Fruit fly (Drosophila melanogaster) whole organism, pupa: Measurements from ENCODE around the gene Or67a.

Source experiments
- CG10348 ChIP-seq: fragments of 200-800 bp; sonication (Bioruptor generic); IDR thresholded peaks from 2 replicates; pipeline ENCODE4 v1.3.6; 2022; ENCODE audit warnings: missing biosample characterization, missing genetic modification characterization
- CG12605 ChIP-seq: fragments of 200-800 bp; sonication (Bioruptor generic); IDR thresholded peaks from 2 replicates; pipeline ENCODE4 v1.3.6; 2022; ENCODE audit warnings: missing biosample characterization, missing genetic modification characterization
- CG13204 ChIP-seq: fragments of 200-800 bp; sonication (Bioruptor generic); optimal IDR thresholded peaks from 2 replicates; lab custom pipeline; 2018; ENCODE audit warnings: missing biosample characterization, mild to moderate bottlenecking, missing genetic modification characterization, moderate library complexity
- CG14655 ChIP-seq: fragments of 200-800 bp; sonication (Bioruptor generic); optimal IDR thresholded peaks from 3 replicates; lab custom pipeline; 2017; ENCODE audit warnings: mild to moderate bottlenecking, missing biosample characterization, missing genetic modification reagents, missing genetic modification characterization
- CG15710 ChIP-seq: fragments of 200-800 bp; sonication (Bioruptor generic); optimal IDR thresholded peaks from 2 replicates; lab custom pipeline; 2018; ENCODE audit warnings: missing biosample characterization, mild to moderate bottlenecking, missing genetic modification characterization, moderate library complexity
- CG32121 ChIP-seq: fragments of 200-800 bp; sonication (Bioruptor generic); IDR thresholded peaks from 2 replicates; pipeline ENCODE4 v1.3.6; 2022; ENCODE audit warnings: missing biosample characterization, missing genetic modification characterization
- CG34367 ChIP-seq: fragments of 200-800 bp; sonication (Bioruptor generic); optimal IDR thresholded peaks from 2 replicates; lab custom pipeline; 2018; ENCODE audit warnings: missing biosample characterization, mild to moderate bottlenecking, missing genetic modification characterization
- CG4496 ChIP-seq: fragments of 200-800 bp; sonication (Bioruptor generic); IDR thresholded peaks from 3 replicates; pipeline ENCODE4 v1.3.6; 2022; ENCODE audit warnings: missing biosample characterization, missing genetic modification characterization
- CG8159 ChIP-seq: fragments of 200-800 bp; sonication (Bioruptor generic); optimal IDR thresholded peaks from 3 replicates; lab custom pipeline; 2018; ENCODE audit warnings: missing biosample characterization, mild to moderate bottlenecking, missing genetic modification characterization, moderate library complexity
- CG8301 ChIP-seq: fragments of 200-800 bp; sonication (Bioruptor generic); optimal IDR thresholded peaks from 2 replicates; lab custom pipeline; 2018; ENCODE audit warnings: missing biosample characterization, mild to moderate bottlenecking, missing genetic modification characterization
- CG9948 ChIP-seq: fragments of 200-800 bp; sonication (Bioruptor generic); optimal IDR thresholded peaks from 2 replicates; lab custom pipeline; 2018; ENCODE audit warnings: missing biosample characterization, mild to moderate bottlenecking, missing genetic modification characterization, moderate library complexity
- D1 ChIP-seq: fragments of 200-800 bp; sonication (Bioruptor generic); optimal IDR thresholded peaks from 2 replicates; lab custom pipeline; 2018; ENCODE audit warnings: missing biosample characterization, mild to moderate bottlenecking, missing genetic modification characterization, moderate library complexity
- EcR ChIP-seq: fragments of 200-800 bp; sonication (Bioruptor generic); optimal IDR thresholded peaks from 3 replicates; lab custom pipeline; 2019; ENCODE audit warnings: missing biosample characterization, missing genetic modification characterization, mild to moderate bottlenecking, moderate library complexity, missing genetic modification reagents
- Ets98B ChIP-seq: fragments of 200-800 bp; sonication (Bioruptor generic); IDR thresholded peaks from 2 replicates; pipeline ENCODE4 v1.3.6; 2022; ENCODE audit warnings: missing biosample characterization, missing genetic modification characterization
- Pif1A ChIP-seq: fragments of 200-800 bp; sonication (Bioruptor generic); optimal IDR thresholded peaks from 3 replicates; lab custom pipeline; 2016; ENCODE audit warnings: missing biosample characterization, missing genetic modification characterization
- Pif1B ChIP-seq: fragments of 200-800 bp; sonication (Bioruptor generic); optimal IDR thresholded peaks from 3 replicates; lab custom pipeline; 2016; ENCODE audit warnings: missing biosample characterization, missing genetic modification characterization
- Snoo ChIP-seq: fragments of 200-800 bp; sonication (Bioruptor generic); optimal IDR thresholded peaks from 3 replicates; lab custom pipeline; 2017; ENCODE audit warnings: missing biosample characterization, mild to moderate bottlenecking, missing genetic modification characterization, inconsistent platforms
- fd96Ca ChIP-seq: fragments of 200-800 bp; sonication (Bioruptor generic); IDR thresholded peaks from 3 replicates; pipeline ENCODE4 v1.3.6; 2022; ENCODE audit warnings: missing biosample characterization, missing genetic modification characterization
- gl ChIP-seq: fragments of 200-800 bp; sonication (Bioruptor generic); optimal IDR thresholded peaks from 2 replicates; lab custom pipeline; 2018; ENCODE audit warnings: missing biosample characterization, mild to moderate bottlenecking, missing genetic modification characterization
- rn ChIP-seq: fragments of 200-800 bp; sonication (Bioruptor generic); IDR thresholded peaks from 2 replicates; pipeline ENCODE4 v1.3.6; 2022; ENCODE audit warnings: missing biosample characterization, missing genetic modification characterization

Or67a gene

dm6 chr3L:9528835-9529234, at the start of gene Or67a:
Gene Or67a, plus strand, starts transcription at chr3L:9529067.
- TF ChIP-seq CG34367 (tag; lab: Kevin White, UChicago) = no peak
- no peak for TF ChIP-seq Snoo (tag; lab: Kevin White, UChicago)
- no peak for TF ChIP-seq Ets98B (GFP tag; lab: Robert Waterston, UW)
- TF ChIP-seq Pif1B (GFP tag; lab: Kevin White, UChicago) = no peak
- no peak for TF ChIP-seq CG13204
- TF ChIP-seq gl (tag; lab: Kevin White, UChicago) = no peak
- TF ChIP-seq CG12605 (GFP tag; lab: Robert Waterston, UW) = no peak
- no peak for TF ChIP-seq CG15710 (tag; lab: Kevin White, UChicago)
- peak; percentile 29 for TF ChIP-seq CG8301
- TF ChIP-seq CG9948 (tag; lab: Kevin White, UChicago) = no peak
- TF ChIP-seq EcR = peak; percentile 99
- no peak for TF ChIP-seq CG4496 (GFP tag; lab: Robert Waterston, UW)
- no peak for TF ChIP-seq rn (GFP tag; lab: Robert Waterston, UW)
- TF ChIP-seq CG14655 (GFP tag; lab: Kevin White, UChicago) = peak; percentile 27

dm6 chr3L:9487586-9487985, 41.3 kb upstream of the Or67a start, which contains the start of gene pall:
Gene pall, minus strand, starts transcription at chr3L:9487790.
- TF ChIP-seq CG34367 (tag; lab: Kevin White, UChicago) (no peak), CG12605 (GFP tag; lab: Robert Waterston, UW) (no peak), Snoo (tag; lab: Kevin White, UChicago) (no peak), D1 (tag; lab: Kevin White, UChicago) (no peak), fd96Ca (GFP tag; lab: Robert Waterston, UW) (no peak), CG15710 (tag; lab: Kevin White, UChicago) (no peak), CG4496 (GFP tag; lab: Robert Waterston, UW) (no peak), CG32121 (no peak)

dm6 chr3L:9489133-9489532, 39.7 kb upstream of the Or67a start, which contains the start of gene CG32036:
Gene CG32036, minus strand, starts transcription at chr3L:9489233.
- no peak for TF ChIP-seq CG15710 (tag; lab: Kevin White, UChicago)
- TF ChIP-seq CG4496 (GFP tag; lab: Robert Waterston, UW) = peak; percentile 12; the same call in 1 of the 3 replicates
- no peak for TF ChIP-seq Snoo (tag; lab: Kevin White, UChicago)
- no peak for TF ChIP-seq CG8301
- no peak for TF ChIP-seq CG32121
- no peak for TF ChIP-seq CG34367 (tag; lab: Kevin White, UChicago)
- TF ChIP-seq, all 21 proteins: peak for 1

- TF ChIP-seq fd96Ca (GFP tag; lab: Robert Waterston, UW) (no peak), CG32121 (peak; percentile 48)
Observed at dm6 chr3L:9489627-9490026, 39.2 kb upstream of the Or67a start.

dm6 chr3L:9490432-9490831, 38.4 kb upstream of the Or67a start:
- no peak for TF ChIP-seq Snoo (tag; lab: Kevin White, UChicago)
- TF ChIP-seq CG14655 (GFP tag; lab: Kevin White, UChicago) = no peak
- no peak for TF ChIP-seq CG13204
- no peak for TF ChIP-seq rn (GFP tag; lab: Robert Waterston, UW)
- TF ChIP-seq CG10348 (GFP tag; lab: Robert Waterston, UW) = no peak
- no peak for TF ChIP-seq gl (tag; lab: Kevin White, UChicago)
- TF ChIP-seq EcR = no peak
- no peak for TF ChIP-seq CG15710 (tag; lab: Kevin White, UChicago)
- no peak for TF ChIP-seq CG9948 (tag; lab: Kevin White, UChicago)
- no peak for TF ChIP-seq CG4496 (GFP tag; lab: Robert Waterston, UW)
- no peak for TF ChIP-seq D1 (tag; lab: Kevin White, UChicago)
- TF ChIP-seq Pif1B (GFP tag; lab: Kevin White, UChicago) = no peak
- no peak for TF ChIP-seq CG12605 (GFP tag; lab: Robert Waterston, UW)
- TF ChIP-seq CG34367 (tag; lab: Kevin White, UChicago) = no peak
- TF ChIP-seq Ets98B (GFP tag; lab: Robert Waterston, UW) = no peak

dm6 chr3L:9491331-9491730, 37.5 kb upstream of the Or67a start:
- TF ChIP-seq CG34367 (tag; lab: Kevin White, UChicago) (no peak), CG14655 (GFP tag; lab: Kevin White, UChicago) (no peak), CG10348 (GFP tag; lab: Robert Waterston, UW) (no peak), fd96Ca (GFP tag; lab: Robert Waterston, UW) (no peak), Pif1A (GFP tag; lab: Kevin White, UChicago) (no peak), gl (tag; lab: Kevin White, UChicago) (no peak), CG15710 (tag; lab: Kevin White, UChicago) (no peak)

- TF ChIP-seq CG9948 (tag; lab: Kevin White, UChicago) (no peak), CG32121 (no peak), Snoo (tag; lab: Kevin White, UChicago) (no peak), D1 (tag; lab: Kevin White, UChicago) (no peak), Pif1B (GFP tag; lab: Kevin White, UChicago) (no peak), Ets98B (GFP tag; lab: Robert Waterston, UW) (no peak), CG14655 (GFP tag; lab: Kevin White, UChicago) (no peak), CG4496 (GFP tag; lab: Robert Waterston, UW) (no peak), CG8159 (tag; lab: Kevin White, UChicago) (no peak), CG15710 (tag; lab: Kevin White, UChicago) (no peak), EcR (no peak), CG10348 (GFP tag; lab: Robert Waterston, UW) (no peak), fd96Ca (GFP tag; lab: Robert Waterston, UW) (no peak)
Observed at dm6 chr3L:9492115-9492514, 36.8 kb upstream of the Or67a start, which contains the start of gene CG32037. Gene CG32037, minus strand, starts transcription at chr3L:9492215.
